Worm (Caenorhabditis elegans) whole organism, L1 larva: ENCODE results near the gene mrpl-28.

ENCODE experiments used
- C04F5.9 ChIP-seq: sonication (generic microtip); optimal IDR thresholded peaks from 2 replicates; lab custom pipeline; 2016; ENCODE audit warnings: missing genetic modification characterization, missing compliant biosample characterization
- C34B4.2 ChIP-seq: sonication (generic microtip); optimal IDR thresholded peaks from 2 replicates; lab custom pipeline; 2017; ENCODE audit warnings: mild to moderate bottlenecking, missing genetic modification characterization, missing compliant biosample characterization
- F16B12.6 ChIP-seq: fragments of 150-350 bp; optimal IDR thresholded peaks from 2 replicates; lab custom pipeline; 2014; ENCODE audit warnings: missing biosample characterization, missing genetic modification characterization
- aha-1 ChIP-seq: fragments of 150-350 bp; optimal IDR thresholded peaks from 2 replicates; lab custom pipeline; 2014; ENCODE audit warnings: missing biosample characterization, missing genetic modification characterization
- alr-1 ChIP-seq: fragments of 200-800 bp; sonication (Bioruptor generic); optimal IDR thresholded peaks from 2 replicates; lab custom pipeline; 2018; ENCODE audit warnings: borderline replicate concordance, mild to moderate bottlenecking, missing genetic modification characterization, missing compliant biosample characterization
- blmp-1 ChIP-seq: fragments of 150-350 bp; optimal IDR thresholded peaks from 2 replicates; lab custom pipeline; 2014; ENCODE audit warnings: missing biosample characterization, missing genetic modification characterization
- ceh-88 ChIP-seq: fragments of 200-800 bp; sonication (Bioruptor generic); IDR thresholded peaks from 2 replicates; pipeline ENCODE4 v1.3.6; 2022; ENCODE audit warnings: missing genetic modification characterization, missing compliant biosample characterization
- efl-1 ChIP-seq, 4 experiments: fragments of 150-350 bp; optimal IDR thresholded peaks in 3 of 4; peaks in 1 of 4; 1 replicate in 1 of 4; 2 replicates in 3 of 4; lab custom pipeline; 2014; ENCODE audit warnings: missing biosample characterization in 2 of 4, missing genetic modification characterization in 2 of 4, missing genetic modification reagents in 2 of 4
- egl-13 ChIP-seq: sonication (generic microtip); optimal IDR thresholded peaks from 2 replicates; lab custom pipeline; 2016; ENCODE audit warnings: missing genotype, missing genetic modification reagents, missing genetic modification characterization, missing compliant biosample characterization
- egl-27 ChIP-seq, 2 experiments: fragments of 150-350 bp in 1 of 2; sonication (generic microtip); optimal IDR thresholded peaks; 3 replicates each; lab custom pipeline; 2017 to 2018; ENCODE audit warnings: missing biosample characterization in 2 of 2, missing genetic modification characterization in 2 of 2, missing genetic modification reagents in 2 of 2
- elt-2 ChIP-seq: sonication (generic microtip); optimal IDR thresholded peaks from 2 replicates; lab custom pipeline; 2016; ENCODE audit warnings: missing genetic modification characterization, mild to moderate bottlenecking, inconsistent platforms, missing compliant biosample characterization, missing genetic modification reagents
- elt-3 ChIP-seq, 6 experiments: fragments of 150-350 bp in 1 of 6; sonication (generic microtip); optimal IDR thresholded peaks; 2 replicates each; lab custom pipeline; 2017 to 2018; ENCODE audit warnings: missing biosample characterization in 6 of 6, missing genetic modification characterization in 6 of 6, inconsistent platforms in 1 of 6
- fkh-10 ChIP-seq: sonication (generic microtip); optimal IDR thresholded peaks from 2 replicates; lab custom pipeline; 2017; ENCODE audit warnings: missing biosample characterization, missing genetic modification reagents, missing genetic modification characterization
- grh-1 ChIP-seq: fragments of 200-800 bp; sonication (Bioruptor generic); IDR thresholded peaks from 2 replicates; pipeline ENCODE4 v1.3.6; 2022; ENCODE audit warnings: missing genetic modification reagents, missing genetic modification characterization, missing compliant biosample characterization
- hlh-17 ChIP-seq: fragments of 200-800 bp; sonication (Bioruptor generic); optimal IDR thresholded peaks from 2 replicates; lab custom pipeline; 2018; ENCODE audit warnings: missing genetic modification characterization, mild to moderate bottlenecking, missing compliant biosample characterization, moderate library complexity, borderline replicate concordance
- hlh-4 ChIP-seq: sonication (generic microtip); optimal IDR thresholded peaks from 2 replicates; lab custom pipeline; 2016; ENCODE audit warnings: mild to moderate bottlenecking, missing genetic modification characterization, missing compliant biosample characterization
- irx-1 ChIP-seq: sonication (generic microtip); optimal IDR thresholded peaks from 2 replicates; lab custom pipeline; 2016; ENCODE audit warnings: missing genetic modification characterization, missing compliant biosample characterization
- isw-1 ChIP-seq: fragments of 200-800 bp; sonication (Bioruptor generic); IDR thresholded peaks from 2 replicates; pipeline ENCODE4 v1.3.6; 2022; ENCODE audit warnings: missing genetic modification characterization, missing compliant biosample characterization
- jun-1 ChIP-seq: fragments of 150-350 bp; optimal IDR thresholded peaks from 2 replicates; lab custom pipeline; 2014; ENCODE audit warnings: missing biosample characterization, missing genetic modification reagents, missing genetic modification characterization
- lin-13 ChIP-seq: fragments of 150-350 bp; optimal IDR thresholded peaks from 2 replicates; lab custom pipeline; 2014; ENCODE audit warnings: missing biosample characterization, missing genetic modification reagents, missing genetic modification characterization
- lin-14 ChIP-seq: fragments of 200-800 bp; sonication (Bioruptor generic); optimal IDR thresholded peaks from 2 replicates; lab custom pipeline; 2018; ENCODE audit warnings: mild to moderate bottlenecking, missing genetic modification characterization, moderate library complexity, missing compliant biosample characterization
- lin-35 ChIP-seq, 2 experiments: fragments of 150-350 bp; optimal IDR thresholded peaks; 2 replicates each; lab custom pipeline; 2014; ENCODE audit warnings: missing biosample characterization in 2 of 2, missing genetic modification characterization in 2 of 2, missing genetic modification reagents in 2 of 2
- lir-3 ChIP-seq: sonication (generic microtip); optimal IDR thresholded peaks from 2 replicates; lab custom pipeline; 2016; ENCODE audit warnings: mild to moderate bottlenecking, missing genetic modification characterization, moderate library complexity, missing compliant biosample characterization; ENCODE audit not compliant: poor library complexity
- lsy-2 ChIP-seq, 2 experiments: fragments of 150-350 bp; optimal IDR thresholded peaks; 2 replicates each; lab custom pipeline; 2014; ENCODE audit warnings: missing biosample characterization in 2 of 2, missing genetic modification characterization in 2 of 2
- mab-9 ChIP-seq: fragments of 200-800 bp; sonication (Bioruptor generic); IDR thresholded peaks from 2 replicates; pipeline ENCODE4 v1.3.6; 2022; ENCODE audit warnings: missing genetic modification reagents, missing genetic modification characterization, missing compliant biosample characterization
- mdl-1 ChIP-seq, 2 experiments: fragments of 150-350 bp; optimal IDR thresholded peaks; 2 replicates each; lab custom pipeline; 2014 to 2017; ENCODE audit warnings: missing biosample characterization in 2 of 2, missing genetic modification characterization in 2 of 2, inconsistent platforms in 1 of 2
- mef-2 ChIP-seq: fragments of 150-350 bp; optimal IDR thresholded peaks from 2 replicates; lab custom pipeline; 2014; ENCODE audit warnings: missing biosample characterization, missing genetic modification characterization
- nhr-11 ChIP-seq: fragments of 150-350 bp; optimal IDR thresholded peaks from 2 replicates; lab custom pipeline; 2014; ENCODE audit warnings: missing biosample characterization, missing genetic modification characterization
- nhr-12 ChIP-seq: sonication (generic microtip); optimal IDR thresholded peaks from 2 replicates; lab custom pipeline; 2017; ENCODE audit warnings: missing biosample characterization, missing genetic modification characterization
- nhr-19 ChIP-seq: fragments of 200-800 bp; sonication (Bioruptor generic); conservative IDR thresholded peaks from 2 replicates; pipeline ENCODE4 v1.3.6; 2022; ENCODE audit warnings: missing genetic modification characterization, missing compliant biosample characterization
- nhr-47 ChIP-seq: sonication (generic microtip); optimal IDR thresholded peaks from 2 replicates; lab custom pipeline; 2016; ENCODE audit warnings: mild to moderate bottlenecking, missing genetic modification characterization, moderate library complexity, missing compliant biosample characterization
- nhr-76 ChIP-seq: sonication (generic microtip); optimal IDR thresholded peaks from 2 replicates; lab custom pipeline; 2017; ENCODE audit warnings: missing biosample characterization, missing genetic modification characterization
- nhr-77 ChIP-seq: fragments of 150-350 bp; optimal IDR thresholded peaks from 2 replicates; lab custom pipeline; 2014; ENCODE audit warnings: missing biosample characterization, missing genetic modification characterization
- nhr-84 ChIP-seq: sonication (generic microtip); optimal IDR thresholded peaks from 2 replicates; lab custom pipeline; 2017; ENCODE audit warnings: missing biosample characterization, missing genetic modification characterization
- pax-3 ChIP-seq: fragments of 200-800 bp; sonication (Bioruptor generic); optimal IDR thresholded peaks from 2 replicates; lab custom pipeline; 2018; ENCODE audit warnings: mild to moderate bottlenecking, missing genetic modification characterization, moderate library complexity, missing compliant biosample characterization
- skn-1 ChIP-seq: fragments of 150-350 bp; optimal IDR thresholded peaks from 2 replicates; lab custom pipeline; 2014; ENCODE audit warnings: missing biosample characterization, missing genetic modification characterization
- snpc-4 ChIP-seq: fragments of 150-350 bp; optimal IDR thresholded peaks from 2 replicates; lab custom pipeline; 2014; ENCODE audit warnings: missing biosample characterization, missing genetic modification characterization
- snu-23 ChIP-seq: sonication (generic microtip); optimal IDR thresholded peaks from 2 replicates; lab custom pipeline; 2016; ENCODE audit warnings: missing genetic modification characterization, missing compliant biosample characterization
- sox-4 ChIP-seq: sonication (generic microtip); optimal IDR thresholded peaks from 2 replicates; lab custom pipeline; 2016; ENCODE audit warnings: missing genetic modification characterization, missing compliant biosample characterization
- sptf-1 ChIP-seq: fragments of 150-350 bp; optimal IDR thresholded peaks from 2 replicates; lab custom pipeline; 2014; ENCODE audit warnings: missing biosample characterization, missing genetic modification characterization
- sup-37 ChIP-seq: fragments of 200-800 bp; sonication (Bioruptor generic); optimal IDR thresholded peaks from 2 replicates; lab custom pipeline; 2018; ENCODE audit warnings: mild to moderate bottlenecking, missing genetic modification characterization, missing compliant biosample characterization
- swsn-7 ChIP-seq: sonication (generic microtip); optimal IDR thresholded peaks from 2 replicates; lab custom pipeline; 2016; ENCODE audit warnings: missing genetic modification characterization, missing compliant biosample characterization
- tbx-2 ChIP-seq: sonication (generic microtip); optimal IDR thresholded peaks from 2 replicates; lab custom pipeline; 2016; ENCODE audit warnings: missing genetic modification characterization, missing compliant biosample characterization
- tlp-1 ChIP-seq: fragments of 150-350 bp; optimal IDR thresholded peaks from 2 replicates; lab custom pipeline; 2014; ENCODE audit warnings: missing biosample characterization, missing genetic modification characterization
- unc-30 ChIP-seq: sonication (generic microtip); optimal IDR thresholded peaks from 2 replicates; lab custom pipeline; 2017; ENCODE audit warnings: missing biosample characterization, missing genetic modification characterization
- unc-62 ChIP-seq: fragments of 150-350 bp; optimal IDR thresholded peaks from 2 replicates; lab custom pipeline; 2014; ENCODE audit warnings: missing biosample characterization, missing genetic modification reagents, missing genetic modification characterization
- unc-86 ChIP-seq: sonication (generic microtip); optimal IDR thresholded peaks from 2 replicates; lab custom pipeline; 2016; ENCODE audit warnings: missing genetic modification characterization, missing compliant biosample characterization
- unc-98 ChIP-seq: fragments of 200-800 bp; sonication (Bioruptor generic); IDR thresholded peaks from 2 replicates; pipeline ENCODE4 v1.3.6; 2022; ENCODE audit warnings: missing genetic modification characterization, missing compliant biosample characterization
- vab-15 ChIP-seq: sonication (generic microtip); optimal IDR thresholded peaks from 2 replicates; lab custom pipeline; 2017; ENCODE audit warnings: missing genotype, mild to moderate bottlenecking, missing genetic modification characterization, missing compliant biosample characterization
- zag-1 ChIP-seq: fragments of 150-350 bp; optimal IDR thresholded peaks from 2 replicates; lab custom pipeline; 2014; ENCODE audit warnings: missing biosample characterization, missing genetic modification characterization
- ztf-11 ChIP-seq, 2 experiments: sonication (generic microtip); optimal IDR thresholded peaks; 2 replicates each; lab custom pipeline; 2016 to 2017; ENCODE audit warnings: missing genetic modification characterization in 2 of 2, missing biosample characterization in 1 of 2, missing compliant biosample characterization in 1 of 2
- ztf-4 ChIP-seq: fragments of 150-350 bp; optimal IDR thresholded peaks from 2 replicates; lab custom pipeline; 2014; ENCODE audit warnings: missing biosample characterization, missing genetic modification characterization

Gene mrpl-28

DNA sequence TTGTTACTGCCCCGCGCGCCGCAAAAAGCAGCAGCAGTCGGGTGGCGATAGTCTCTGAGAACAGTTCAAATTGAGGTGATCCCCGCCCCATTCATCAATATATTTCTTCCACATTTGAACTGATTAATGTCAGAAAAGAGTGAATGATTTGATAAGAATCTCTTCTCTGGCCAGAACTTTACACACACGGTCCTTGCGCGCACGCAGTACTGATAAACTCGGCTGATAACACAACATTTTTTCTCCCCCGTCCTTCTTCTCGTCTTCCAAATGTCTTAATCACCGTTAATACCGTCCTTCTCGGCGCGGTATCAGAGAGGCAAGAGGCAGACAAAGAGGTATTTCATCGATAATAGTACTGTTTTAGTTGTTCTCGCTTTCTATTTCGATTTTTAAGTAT is 6.4 kb upstream of the mrpl-28 start, which contains the start of gene etr-1 (continued):
- TF ChIP-seq elt-3 (tag; optimal IDR thresholded peaks at IDR 0.05; lab: Kevin White, UChicago) (peak; percentile 21 to 96 (median 79)), snu-23 (GFP tag; lab: Kevin White, UChicago) (peak; percentile 5), nhr-76 (tag; lab: Kevin White, UChicago) (no peak), sox-4 (tag; lab: Kevin White, UChicago) (no peak), nhr-77 (tag; lab: Kevin White, UChicago) (no peak), nhr-19 (no peak), isw-1 (GFP tag; lab: Robert Waterston, UW) (no peak), nhr-12 (no peak), pax-3 (tag; lab: Kevin White, UChicago) (no peak), lin-14 (GFP tag; lab: Kevin White, UChicago) (peak; percentile 76), nhr-47 (tag; lab: Kevin White, UChicago) (no peak), ztf-11 (tag; optimal IDR thresholded peaks at IDR 0.05; lab: Kevin White, UChicago) (no peak), unc-86 (tag; lab: Kevin White, UChicago) (no peak), lin-13 (GFP tag; lab: Kevin White, UChicago) (no peak), egl-13 (tag; lab: Kevin White, UChicago) (no peak), mab-9 (no peak), lsy-2 (tag; optimal IDR thresholded peaks at IDR 0.05; lab: Kevin White, UChicago) (peak in 1 of 2 experiments; percentile 27), nhr-84 (no peak), fkh-10 (GFP tag; lab: Kevin White, UChicago) (no peak), grh-1 (no peak), unc-30 (tag; lab: Kevin White, UChicago) (no peak), zag-1 (no peak), hlh-17 (GFP tag; lab: Kevin White, UChicago) (no peak), ztf-4 (no peak), ceh-88 (GFP tag; lab: Robert Waterston, UW) (no peak), C04F5.9 (tag; lab: Kevin White, UChicago) (no peak), sup-37 (GFP tag; lab: Kevin White, UChicago) (no peak), elt-2 (tag; lab: Kevin White, UChicago) (peak; percentile 94), mdl-1 (tag; optimal IDR thresholded peaks at IDR 0.05; lab: Kevin White, UChicago) (peak in 1 of 2 experiments; percentile 44), swsn-7 (no peak), tbx-2 (tag; lab: Kevin White, UChicago) (no peak), unc-62 (no peak), F16B12.6 (tag; lab: Kevin White, UChicago) (no peak), lir-3 (tag; lab: Kevin White, UChicago) (no peak), efl-1 (optimal IDR thresholded peaks at IDR 0.05; lab: Kevin White, UChicago) (no peak), efl-1 (GFP tag; optimal IDR thresholded peaks at IDR 0.05 in 1 of 2; lab: Kevin White, UChicago) (no peak), alr-1 (tag; lab: Kevin White, UChicago) (no peak), aha-1 (tag; lab: Kevin White, UChicago) (no peak), C34B4.2 (tag; lab: Kevin White, UChicago) (no peak), nhr-11 (tag; lab: Kevin White, UChicago) (no peak), skn-1 (tag; lab: Kevin White, UChicago) (no peak), snpc-4 (tag; lab: Kevin White, UChicago) (no peak), irx-1 (tag; lab: Kevin White, UChicago) (no peak), unc-98 (GFP tag; lab: Robert Waterston, UW) (no peak), hlh-4 (tag; lab: Kevin White, UChicago) (no peak), mef-2 (tag; lab: Kevin White, UChicago) (no peak), lin-35 (GFP tag; optimal IDR thresholded peaks at IDR 0.05; lab: Kevin White, UChicago) (peak in 1 of 2 experiments; percentile 53), tlp-1 (peak; percentile 26), jun-1 (tag; lab: Kevin White, UChicago) (peak; percentile 55), egl-27 (tag; optimal IDR thresholded peaks at IDR 0.05; lab: Kevin White, UChicago) (no peak), vab-15 (tag; lab: Kevin White, UChicago) (no peak), sptf-1 (tag; lab: Kevin White, UChicago) (no peak), blmp-1 (tag; lab: Kevin White, UChicago) (peak; percentile 73)
- TF ChIP-seq, all 84 proteins: peak for 15
